Fruit fly (Drosophila melanogaster) whole organism, wandering third instar larva: ENCODE data around the gene CG13449.

Source experiments
- CG32264 ChIP-seq: fragments of 200-800 bp; sonication (Bioruptor generic); optimal IDR thresholded peaks from 2 replicates; lab custom pipeline; 2016; ENCODE audit warnings: missing biosample characterization, missing genetic modification characterization
- CG9705 ChIP-seq: fragments of 200-800 bp; sonication (Bioruptor generic); optimal IDR thresholded peaks from 2 replicates; lab custom pipeline; 2018; ENCODE audit warnings: missing biosample characterization, mild to moderate bottlenecking, missing genetic modification characterization
- CrebA ChIP-seq: fragments of 200-800 bp; sonication (Bioruptor generic); optimal IDR thresholded peaks from 2 replicates; lab custom pipeline; 2016; ENCODE audit warnings: missing biosample characterization, mild to moderate bottlenecking, missing genetic modification characterization, borderline replicate concordance
- Dfd ChIP-seq: fragments of >200 bp; optimal IDR thresholded peaks from 2 replicates; lab custom pipeline; 2017; ENCODE audit warnings: missing biosample characterization, missing genetic modification characterization
- Dif ChIP-seq: fragments of 200-275, 200-300 bp; sonication (Bioruptor generic); optimal IDR thresholded peaks from 2 replicates; lab custom pipeline; 2018; ENCODE audit warnings: missing biosample characterization, missing genetic modification characterization; ENCODE audit not compliant: partially characterized antibody
- GATAd ChIP-seq: sonication (Bioruptor generic); optimal IDR thresholded peaks from 2 replicates; lab custom pipeline; 2016; ENCODE audit warnings: missing biosample characterization, missing genetic modification characterization
- HLH106 ChIP-seq: fragments of 200-800 bp; optimal IDR thresholded peaks from 3 replicates; lab custom pipeline; 2019; ENCODE audit warnings: missing biosample characterization, mild to moderate bottlenecking, missing genetic modification characterization, moderate library complexity
- Hnf4 ChIP-seq: fragments of 200-800 bp; sonication (Bioruptor generic); optimal IDR thresholded peaks from 2 replicates; lab custom pipeline; 2016; ENCODE audit warnings: missing biosample characterization, mild to moderate bottlenecking, missing genetic modification characterization
- Hr78 ChIP-seq: fragments of >200 bp; optimal IDR thresholded peaks from 2 replicates; lab custom pipeline; 2017; ENCODE audit warnings: missing biosample characterization, missing genetic modification characterization
- Jra ChIP-seq: sonication (Bioruptor generic); optimal IDR thresholded peaks from 2 replicates; lab custom pipeline; 2016; ENCODE audit warnings: missing biosample characterization, missing genetic modification characterization
- N ChIP-seq: fragments of >200 bp; optimal IDR thresholded peaks from 2 replicates; lab custom pipeline; 2018; ENCODE audit warnings: missing biosample characterization, missing external identifiers, missing genetic modification characterization
- OdsH ChIP-seq: fragments of 200-800 bp; sonication (Bioruptor generic); optimal IDR thresholded peaks from 2 replicates; lab custom pipeline; 2016; ENCODE audit warnings: missing biosample characterization, mild to moderate bottlenecking, missing genetic modification characterization
- Rel ChIP-seq, 2 experiments: fragments of 200-800 bp; sonication (Bioruptor generic) in 1 of 2; optimal IDR thresholded peaks; 2 replicates in 1 of 2; 3 replicates in 1 of 2; lab custom pipeline; 2016 to 2019; ENCODE audit warnings: mild to moderate bottlenecking in 2 of 2, missing biosample characterization in 2 of 2, missing genetic modification characterization in 2 of 2, moderate library complexity in 1 of 2
- Sp1 ChIP-seq: fragments of 200-800 bp; sonication (Bioruptor generic); optimal IDR thresholded peaks from 3 replicates; lab custom pipeline; 2019; ENCODE audit warnings: missing biosample characterization, mild to moderate bottlenecking, missing genetic modification characterization, moderate library complexity
- Vsx2 ChIP-seq: fragments of 200-300, 225-300 bp; sonication (Bioruptor generic); optimal IDR thresholded peaks from 2 replicates; lab custom pipeline; 2018; ENCODE audit warnings: missing biosample characterization, missing genetic modification characterization; ENCODE audit not compliant: partially characterized antibody
- br ChIP-seq: fragments of 200-800 bp; sonication (Bioruptor generic); optimal IDR thresholded peaks from 2 replicates; lab custom pipeline; 2016; ENCODE audit warnings: missing biosample characterization, missing genetic modification characterization
- brk ChIP-seq: fragments of 200-800 bp; sonication (Bioruptor generic); optimal IDR thresholded peaks from 2 replicates; lab custom pipeline; 2016; ENCODE audit warnings: missing biosample characterization, mild to moderate bottlenecking, missing genetic modification characterization
- dl ChIP-seq, 2 experiments: fragments of 175-275, 200-275 bp in 1 of 2; fragments of 200-275 bp in 1 of 2; sonication (Bioruptor generic); optimal IDR thresholded peaks; lab custom pipeline; 2018; ENCODE audit warnings: mild to moderate bottlenecking in 2 of 2, missing biosample characterization in 2 of 2, missing genetic modification characterization in 2 of 2, moderate library complexity in 2 of 2; ENCODE audit not compliant: partially characterized antibody in 2 of 2, insufficient read depth in 1 of 2
- dmrt93B ChIP-seq: fragments of 200-800 bp; sonication (Bioruptor generic); optimal IDR thresholded peaks from 2 replicates; lab custom pipeline; 2018; ENCODE audit warnings: missing biosample characterization, mild to moderate bottlenecking, missing genetic modification characterization
- ey ChIP-seq: fragments of 200-800 bp; sonication (Bioruptor generic); optimal IDR thresholded peaks from 2 replicates; lab custom pipeline; 2016; ENCODE audit warnings: missing biosample characterization, missing genetic modification characterization
- foxo ChIP-seq, 2 experiments: fragments of 200-800 bp; sonication (Bioruptor generic); optimal IDR thresholded peaks; 2 replicates in 1 of 2; 3 replicates in 1 of 2; lab custom pipeline; 2016 to 2017; ENCODE audit warnings: missing biosample characterization in 2 of 2, missing genetic modification characterization in 2 of 2
- fru ChIP-seq: fragments of 200-800 bp; sonication (Bioruptor generic); optimal IDR thresholded peaks from 3 replicates; lab custom pipeline; 2016; ENCODE audit warnings: missing biosample characterization, mild to moderate bottlenecking, missing genetic modification characterization
- h ChIP-seq: fragments of 200-800 bp; sonication (Bioruptor generic); optimal IDR thresholded peaks from 3 replicates; lab custom pipeline; 2016; ENCODE audit warnings: missing biosample characterization, mild to moderate bottlenecking, missing genetic modification characterization
- jim ChIP-seq: fragments of 175-275, 200-325 bp; sonication (Bioruptor generic); optimal IDR thresholded peaks from 2 replicates; lab custom pipeline; 2016; ENCODE audit warnings: missing biosample characterization, mild to moderate bottlenecking, missing genetic modification characterization
- lola ChIP-seq: fragments of >200 bp; optimal IDR thresholded peaks from 2 replicates; lab custom pipeline; 2017; ENCODE audit warnings: missing biosample characterization, missing genetic modification characterization
- pan ChIP-seq: fragments of >200 bp; optimal IDR thresholded peaks from 2 replicates; lab custom pipeline; 2017
- psq ChIP-seq: fragments of 200-800 bp; sonication (Bioruptor generic); optimal IDR thresholded peaks from 3 replicates; lab custom pipeline; 2017; ENCODE audit warnings: missing biosample characterization, mild to moderate bottlenecking, missing genetic modification characterization, moderate library complexity
- rgr ChIP-seq: fragments of 200-800 bp; sonication (Bioruptor generic); optimal IDR thresholded peaks from 3 replicates; lab custom pipeline; 2016; ENCODE audit warnings: missing biosample characterization, mild to moderate bottlenecking, missing genetic modification characterization
- sv ChIP-seq: fragments of 200-800 bp; sonication (Bioruptor generic); optimal IDR thresholded peaks from 3 replicates; lab custom pipeline; 2016; ENCODE audit warnings: missing biosample characterization, missing genetic modification characterization
- tai ChIP-seq: sonication (Bioruptor generic); optimal IDR thresholded peaks from 2 replicates; lab custom pipeline; 2016; ENCODE audit warnings: missing biosample characterization, missing genetic modification characterization

CG13449 gene

dm6 chr3L:15616900-15617299 lies 4.3 kb upstream of the CG13449 start:
- TF ChIP-seq brk = no peak
- no peak for TF ChIP-seq Hnf4 (GFP tag; lab: Kevin White, UChicago)
- TF ChIP-seq ey (GFP tag; lab: Kevin White, UChicago) = no peak
- no peak for TF ChIP-seq Sp1 (GFP tag; lab: Kevin White, UChicago)
- TF ChIP-seq Dfd (GFP tag; lab: Kevin White, UChicago) = no peak
- TF ChIP-seq sv (GFP tag; lab: Kevin White, UChicago) = no peak
- no peak for TF ChIP-seq CrebA (GFP tag; lab: Kevin White, UChicago)

- TF ChIP-seq lola (GFP tag; lab: Kevin White, UChicago) = no peak
- no peak for TF ChIP-seq GATAd (GFP tag; lab: Kevin White, UChicago)
- TF ChIP-seq CG32264 (GFP tag; lab: Kevin White, UChicago) = no peak
- TF ChIP-seq Sp1 (GFP tag; lab: Kevin White, UChicago) = no peak
- no peak for TF ChIP-seq Hr78 (GFP tag; lab: Kevin White, UChicago)
- no peak for TF ChIP-seq dmrt93B (GFP tag; lab: Kevin White, UChicago)
- no peak for TF ChIP-seq h (GFP tag; lab: Kevin White, UChicago)
- no peak for TF ChIP-seq psq (GFP tag; lab: Kevin White, UChicago)
These were observed 3.9 kb upstream of the CG13449 start for dm6 chr3L:15616490-15616889.

dm6 chr3L:15610109-15610508 lies 2.5 kb downstream of the CG13449 start, which contains the start of gene CG7650:
TSS of gene CG7650 (minus strand) at chr3L:15610386.
- TF ChIP-seq brk (peak; percentile 67), Dfd (GFP tag; lab: Kevin White, UChicago) (no peak), tai (GFP tag; lab: Kevin White, UChicago) (no peak), Rel (GFP tag; optimal IDR thresholded peaks at IDR 0.05; lab: Kevin White, UChicago) (no peak), Rel (tag; optimal IDR thresholded peaks at IDR 0.05; lab: Kevin White, UChicago) (peak; percentile 71), Vsx2 (GFP tag; lab: Kevin White, UChicago) (peak; percentile 77), h (GFP tag; lab: Kevin White, UChicago) (no peak), OdsH (GFP tag; lab: Kevin White, UChicago) (no peak), Sp1 (GFP tag; lab: Kevin White, UChicago) (no peak)

DNA sequence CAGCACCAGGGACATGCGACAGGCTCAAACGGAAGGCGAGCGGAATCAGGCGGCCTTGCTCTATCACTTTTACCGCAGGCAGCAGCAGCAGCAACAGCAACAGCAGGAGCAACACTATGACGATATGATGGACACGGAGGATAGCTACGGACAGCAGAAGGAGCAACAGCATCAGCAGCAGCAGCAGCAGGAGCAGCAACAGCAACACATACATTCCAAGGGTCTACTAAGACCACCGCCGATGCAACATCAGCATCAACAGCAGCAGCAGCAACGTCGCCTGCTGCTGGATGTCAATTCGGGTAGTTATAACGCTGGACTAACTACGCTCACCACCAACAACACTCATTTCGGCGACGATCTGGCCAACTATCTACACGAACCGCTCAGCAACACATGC lies 7.6 kb downstream of the CG13449 start:
- TF ChIP-seq psq (GFP tag; lab: Kevin White, UChicago) (no peak), ey (GFP tag; lab: Kevin White, UChicago) (no peak), Dfd (GFP tag; lab: Kevin White, UChicago) (peak; percentile 94)

DNA sequence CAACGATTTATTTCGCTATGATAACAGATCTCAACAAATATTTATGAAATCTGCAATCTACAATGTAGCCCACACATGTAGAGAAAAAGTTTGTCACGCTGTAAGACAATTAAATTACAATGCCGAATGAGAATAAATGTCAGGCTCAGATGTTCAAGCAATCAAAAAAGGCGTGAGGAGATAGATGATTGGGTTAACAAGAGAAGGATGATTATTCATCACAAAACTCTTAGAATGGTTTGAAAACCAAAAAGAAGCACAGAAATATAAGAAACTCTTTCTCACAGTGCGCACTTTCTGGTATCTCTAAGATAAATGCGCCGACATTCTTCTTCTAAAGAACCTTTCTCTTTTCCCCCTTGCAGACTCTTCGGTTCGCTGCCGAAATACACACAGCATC lies 12.6 kb downstream of the CG13449 start:
- TF ChIP-seq rgr (GFP tag; lab: Kevin White, UChicago) = no peak
- no peak for TF ChIP-seq Jra
- TF ChIP-seq lola (GFP tag; lab: Kevin White, UChicago) = no peak
- TF ChIP-seq Rel (GFP tag; optimal IDR thresholded peaks at IDR 0.05; lab: Kevin White, UChicago) = no peak
- no peak for TF ChIP-seq Rel (tag; optimal IDR thresholded peaks at IDR 0.05; lab: Kevin White, UChicago)
- no peak for TF ChIP-seq CG32264 (GFP tag; lab: Kevin White, UChicago)
- TF ChIP-seq, all 38 proteins: peak for 0

DNA sequence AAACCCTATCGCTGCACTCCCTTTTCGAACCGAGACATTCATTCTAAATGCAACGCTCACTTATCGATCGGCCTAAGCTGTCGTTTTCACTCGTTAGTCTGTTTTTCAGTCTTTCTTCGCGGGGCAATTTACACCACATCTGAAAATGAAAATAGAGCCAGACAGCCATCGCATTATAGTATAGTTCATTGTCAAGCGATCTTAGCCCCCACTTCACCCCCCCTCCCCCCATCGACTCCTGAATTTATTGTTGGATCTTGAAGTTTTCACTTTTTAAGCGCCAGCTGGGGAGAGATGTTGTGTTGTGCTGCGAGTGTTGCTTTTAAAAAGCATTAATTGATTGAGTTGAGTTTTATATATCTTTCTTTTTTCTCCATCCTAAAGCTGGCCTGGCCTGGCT lies 13.4 kb downstream of the CG13449 start:
- TF ChIP-seq fru (GFP tag; lab: Kevin White, UChicago) = no peak
- no peak for TF ChIP-seq rgr (GFP tag; lab: Kevin White, UChicago)
- no peak for TF ChIP-seq pan (lab: Kevin White, UChicago)
- no peak for TF ChIP-seq HLH106
- TF ChIP-seq CG32264 (GFP tag; lab: Kevin White, UChicago) = no peak
- no peak for TF ChIP-seq dl (GFP tag; optimal IDR thresholded peaks at IDR 0.05; lab: Kevin White, UChicago; ENCODE audit: insufficient read depth in 1 of 2, partially characterized antibody in 2 of 2)
- no peak for TF ChIP-seq br (GFP tag; lab: Kevin White, UChicago)
- no peak for TF ChIP-seq CG9705 (GFP tag; lab: Kevin White, UChicago)
- no peak for TF ChIP-seq N (GFP tag; lab: Kevin White, UChicago)
- TF ChIP-seq OdsH (GFP tag; lab: Kevin White, UChicago) = no peak
- TF ChIP-seq Dfd (GFP tag; lab: Kevin White, UChicago) = no peak
- no peak for TF ChIP-seq h (GFP tag; lab: Kevin White, UChicago)
- TF ChIP-seq Dif (GFP tag; lab: Kevin White, UChicago) = no peak
- no peak for TF ChIP-seq jim
- no peak for TF ChIP-seq tai (GFP tag; lab: Kevin White, UChicago)
- no peak for TF ChIP-seq Vsx2 (GFP tag; lab: Kevin White, UChicago)
- no peak for TF ChIP-seq foxo (GFP tag; optimal IDR thresholded peaks at IDR 0.05; lab: Kevin White, UChicago)
- TF ChIP-seq Hr78 (GFP tag; lab: Kevin White, UChicago) = no peak
